Worm (Caenorhabditis elegans) whole organism, late embryonic: ENCODE measurements around the gene ceh-48.
"Not testable (repeated sequence)": the region's sequence is repeated elsewhere in the genome, so short reads cannot be mapped to it uniquely, and the experiment has no call there.

ENCODE experiments used
- ama-1 ChIP-seq: fragments of 150-350 bp; optimal IDR thresholded peaks from 2 replicates; lab custom pipeline; 2014
- elt-4 ChIP-seq: sonication (generic microtip); optimal IDR thresholded peaks from 2 replicates; lab custom pipeline; 2016; ENCODE audit warnings: missing genetic modification characterization, missing compliant biosample characterization
- ets-4 ChIP-seq: sonication (generic microtip); optimal IDR thresholded peaks from 2 replicates; lab custom pipeline; 2016; ENCODE audit warnings: missing genetic modification characterization, missing compliant biosample characterization
- hlh-13 ChIP-seq: fragments of 200-800 bp; sonication (Bioruptor generic); optimal IDR thresholded peaks from 2 replicates; lab custom pipeline; 2018; ENCODE audit warnings: mild to moderate bottlenecking, missing genetic modification characterization, missing compliant biosample characterization
- hlh-6 ChIP-seq: sonication (generic microtip); optimal IDR thresholded peaks from 2 replicates; lab custom pipeline; 2016; ENCODE audit warnings: missing genotype, missing genetic modification characterization, missing compliant biosample characterization
- hlh-8 ChIP-seq: sonication (generic microtip); optimal IDR thresholded peaks from 2 replicates; lab custom pipeline; 2016; ENCODE audit warnings: missing genotype, missing genetic modification characterization, missing compliant biosample characterization
- lin-11 ChIP-seq: fragments of 200-800 bp; sonication (Bioruptor generic); optimal IDR thresholded peaks from 2 replicates; lab custom pipeline; 2018; ENCODE audit warnings: mild to moderate bottlenecking, missing genetic modification characterization, missing compliant biosample characterization
- pha-4 ChIP-seq: fragments of 150-350 bp; optimal IDR thresholded peaks from 2 replicates; lab custom pipeline; 2018; ENCODE audit warnings: missing biosample characterization, missing genetic modification reagents, missing genetic modification characterization
- pqm-1 ChIP-seq: sonication (generic microtip); optimal IDR thresholded peaks from 2 replicates; lab custom pipeline; 2016; ENCODE audit warnings: missing genetic modification characterization, missing compliant biosample characterization
- tbx-2 ChIP-seq: sonication (generic microtip); optimal IDR thresholded peaks from 2 replicates; lab custom pipeline; 2016; ENCODE audit warnings: missing genetic modification characterization, missing compliant biosample characterization

DNA sequence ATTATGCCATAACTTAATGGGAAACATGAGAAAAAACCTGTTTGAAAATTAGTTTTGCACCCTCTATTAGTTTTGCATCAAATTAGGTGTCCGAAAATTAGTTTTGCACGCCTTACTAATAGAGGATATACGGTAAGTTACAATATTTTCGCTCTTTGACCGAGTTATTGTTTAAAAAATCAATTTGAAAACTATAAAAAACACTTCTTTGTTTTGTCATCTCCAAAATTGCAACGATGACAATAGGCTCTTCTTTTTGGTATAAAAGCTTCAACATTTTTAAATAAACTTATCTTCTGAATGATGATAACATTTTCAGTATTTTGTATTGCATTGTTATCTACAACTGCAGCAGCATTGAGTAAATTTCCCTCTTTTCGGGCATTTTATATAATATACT lies 15.6 kb downstream of the ceh-48 start, which contains the start of gene H20E11.2:
- not testable (repeated sequence) for TF ChIP-seq hlh-13 (GFP tag; lab: Kevin White, UChicago); hlh-8 (tag; lab: Kevin White, UChicago); lin-11; ets-4; ama-1 (lab: Kevin White, UChicago); elt-4; hlh-6 (tag; lab: Kevin White, UChicago); pqm-1 (tag; lab: Kevin White, UChicago); tbx-2; pha-4 (tag; lab: Kevin White, UChicago)
